Fruit fly (Drosophila melanogaster): Measurements from ENCODE around the gene CG32655.

The CG32655 gene

dm6 chrX:12242375-12242774 is 6.7 kb upstream of the CG32655 start (continued):
- TF ChIP-seq E2f2 (GFP tag; IDR thresholded peaks at IDR 0.05) (no peak; the same call in 1 of the 2 replicates), CG34224 (GFP tag; IDR thresholded peaks at IDR 0.05; ENCODE audit: partially characterized antibody) (no peak), Sox102F (GFP tag; optimal IDR thresholded peaks at IDR 0.05) (peak; percentile 81), Opbp (GFP tag; IDR thresholded peaks at IDR 0.05; ENCODE audit: partially characterized antibody) (no peak), nerfin-1 (tag; optimal IDR thresholded peaks at IDR 0.05) (peak; percentile 61), CG34422 (GFP tag; IDR thresholded peaks at IDR 0.05) (peak; percentile 43; the same call in 2 of the 3 replicates), cad (GFP tag; optimal IDR thresholded peaks at IDR 0.05) (no peak), exex (tag; optimal IDR thresholded peaks at IDR 0.05) (no peak), CG7987 (GFP tag; optimal IDR thresholded peaks at IDR 0.05) (no peak), corto (GFP tag; optimal IDR thresholded peaks at IDR 0.05) (no peak), CG12391 (tag; optimal IDR thresholded peaks at IDR 0.05) (peak; percentile 75), danr (GFP tag; IDR thresholded peaks at IDR 0.05) (no peak), gcm2 (GFP tag; optimal IDR thresholded peaks at IDR 0.05) (no peak), btn (GFP tag; optimal IDR thresholded peaks at IDR 0.05) (no peak), fu2 (GFP tag; optimal IDR thresholded peaks at IDR 0.05) (no peak), unpg (GFP tag; optimal IDR thresholded peaks at IDR 0.05) (peak; percentile 76), dpn (GFP tag; optimal IDR thresholded peaks at IDR 0.05) (peak in 1 of 2 experiments; percentile 43), pho (GFP tag; optimal IDR thresholded peaks at IDR 0.05) (no peak), Gsc (GFP tag; IDR thresholded peaks at IDR 0.05) (no peak), CG17802 (tag; optimal IDR thresholded peaks at IDR 0.05) (no peak), CG3065 (GFP tag; optimal IDR thresholded peaks at IDR 0.05) (no peak), sens (GFP tag) (peak; percentile 67), Sry-δ (GFP tag; optimal IDR thresholded peaks at IDR 0.05) (no peak), knrl (GFP tag; IDR thresholded peaks at IDR 0.05; ENCODE audit: partially characterized antibody) (no peak), dmrt11E (tag; optimal IDR thresholded peaks at IDR 0.05) (peak; percentile 73), eve (GFP tag; optimal IDR thresholded peaks at IDR 0.05) (peak in 1 of 2 experiments; percentile 69), CG17829 (tag; optimal IDR thresholded peaks at IDR 0.05) (peak; percentile 69), tll (GFP tag; optimal IDR thresholded peaks at IDR 0.05) (no peak), Side (GFP tag; optimal IDR thresholded peaks at IDR 0.05) (no peak), CG8359 (GFP tag; optimal IDR thresholded peaks at IDR 0.05; ENCODE audit: borderline replicate concordance) (no peak), Ravus (GFP tag; IDR thresholded peaks at IDR 0.05) (no peak), CG13775 (GFP tag; optimal IDR thresholded peaks at IDR 0.05) (peak; percentile 29), grn (GFP tag; optimal IDR thresholded peaks at IDR 0.05) (no peak), Meics (GFP tag; optimal IDR thresholded peaks at IDR 0.05) (no peak), Xrp1 (GFP tag; IDR thresholded peaks at IDR 0.05) (peak; percentile 83), unc-4 (GFP tag; IDR thresholded peaks at IDR 0.05; ENCODE audit: partially characterized antibody) (no peak), BEAF-32 (GFP tag; optimal IDR thresholded peaks at IDR 0.05) (no peak), nerfin-2 (GFP tag; IDR thresholded peaks at IDR 0.05; ENCODE audit: partially characterized antibody) (no peak), ab (GFP tag; optimal IDR thresholded peaks at IDR 0.05) (no peak), run (tag; optimal IDR thresholded peaks at IDR 0.05) (no peak), CG11723 (GFP tag; optimal IDR thresholded peaks at IDR 0.05) (peak; percentile 29), amos (GFP tag; IDR thresholded peaks at IDR 0.05; ENCODE audit: partially characterized antibody) (no peak), CG2889 (GFP tag; IDR thresholded peaks at IDR 0.05) (no peak), so (GFP tag; IDR thresholded peaks at IDR 0.05) (no peak), CG15269 (tag; optimal IDR thresholded peaks at IDR 0.05) (peak; percentile 32), pita (GFP tag; optimal IDR thresholded peaks at IDR 0.05) (no peak), ro (GFP tag; IDR thresholded peaks at IDR 0.05) (no peak), ranshi (GFP tag; IDR thresholded peaks at IDR 0.05) (peak; percentile 48; the same call in 1 of the 2 replicates), crol (GFP tag; IDR thresholded peaks at IDR 0.05) (no peak), D19B (GFP tag; optimal IDR thresholded peaks at IDR 0.05) (no peak), CG2712 (tag; optimal IDR thresholded peaks at IDR 0.05) (peak; percentile 80)

Measured in whole organism, embryonic.